Worm (Caenorhabditis elegans): ENCODE results near the gene F02A9.1.

The F02A9.1 gene

ce11 chrIII:9053740-9054252 lies 23.8 kb downstream of the F02A9.1 start, which contains the start of gene R107.5 (continued):
- TF ChIP-seq bed-2 (GFP tag; IDR thresholded peaks at IDR 0.05) (peak; percentile 65; the same call in 1 of the 2 replicates), fkh-3 (tag; optimal IDR thresholded peaks at IDR 0.05) (peak; percentile 36), akir-1 (GFP tag; optimal IDR thresholded peaks at IDR 0.05) (peak; percentile 71), sptf-2 (GFP tag; optimal IDR thresholded peaks at IDR 0.05) (no peak), dpl-1 (GFP tag; optimal IDR thresholded peaks at IDR 0.05) (peak; percentile 42), Y56A3A.18 (GFP tag; IDR thresholded peaks at IDR 0.05) (peak; percentile 86), unc-62 (GFP tag; optimal IDR thresholded peaks at IDR 0.05) (peak; percentile 8), chd-7 (tag; optimal IDR thresholded peaks at IDR 0.05) (peak; percentile 99), ZK185.1 (tag; optimal IDR thresholded peaks at IDR 0.05; ENCODE audit: poor library complexity, severe bottlenecking) (peak; percentile 47), lin-54 (GFP tag; optimal IDR thresholded peaks at IDR 0.05) (peak; percentile 86), F33H1.4 (GFP tag; IDR thresholded peaks at IDR 0.05) (peak; percentile 59; the same call in 1 of the 2 replicates), ets-4 (GFP tag; optimal IDR thresholded peaks at IDR 0.05) (peak; percentile 55), nfyb-1 (GFP tag; IDR thresholded peaks at IDR 0.05) (peak; percentile 97), gei-17 (GFP tag; optimal IDR thresholded peaks at IDR 0.05) (peak; percentile 92), F57A8.1 (GFP tag; optimal IDR thresholded peaks at IDR 0.05) (no peak)

- TF ChIP-seq ama-1 (optimal IDR thresholded peaks at IDR 0.05): peak; percentile 87
- TF ChIP-seq ama-1 (GFP tag; optimal IDR thresholded peaks at IDR 0.05): no peak
- TF ChIP-seq tbp1 (GFP tag; optimal IDR thresholded peaks at IDR 0.05): peak; percentile 11
- TF ChIP-seq lin-26 (GFP tag; IDR thresholded peaks at IDR 0.05): peak; percentile 19; the same call in 1 of the 2 replicates
- no peak for TF ChIP-seq T26A5.8 (tag; optimal IDR thresholded peaks at IDR 0.05)
Measured at ce11 chrIII:9053263-9053662, 24.3 kb downstream of the F02A9.1 start.

- no peak for TF ChIP-seq athp-1 (tag; optimal IDR thresholded peaks at IDR 0.05)
- peak; percentile 21; the same call in 1 of the 2 replicates for TF ChIP-seq Y95B8A.8 (GFP tag; IDR thresholded peaks at IDR 0.05)
- no peak for TF ChIP-seq nfya-1 (tag; optimal IDR thresholded peaks at IDR 0.05; ENCODE audit: borderline replicate concordance, insufficient read depth)
- TF ChIP-seq B0035.1 (tag; optimal IDR thresholded peaks at IDR 0.05): peak; percentile 50
- no peak for TF ChIP-seq D2030.7 (GFP tag; IDR thresholded peaks at IDR 0.05)
- TF ChIP-seq ets-4 (GFP tag; optimal IDR thresholded peaks at IDR 0.05): peak; percentile 71
- no peak for TF ChIP-seq snpc-1.1 (tag; optimal IDR thresholded peaks at IDR 0.05; ENCODE audit: insufficient read depth)
- TF ChIP-seq die-1 (tag; optimal IDR thresholded peaks at IDR 0.05): peak; percentile 31
- peak; percentile 49 for TF ChIP-seq lin-54 (GFP tag; optimal IDR thresholded peaks at IDR 0.05)
- TF ChIP-seq attf-5 (GFP tag; optimal IDR thresholded peaks at IDR 0.05): peak; percentile 68
- TF ChIP-seq T26A5.8 (tag; optimal IDR thresholded peaks at IDR 0.05): no peak
- TF ChIP-seq attf-3 (GFP tag; conservative IDR thresholded peaks at IDR 0.05): no peak
- no peak for TF ChIP-seq hrde-1 (tag; optimal IDR thresholded peaks at IDR 0.05; ENCODE audit: borderline replicate concordance)
- no peak for TF ChIP-seq xnd-1 (tag; optimal IDR thresholded peaks at IDR 0.05)
- TF ChIP-seq mcd-1 (GFP tag; IDR thresholded peaks at IDR 0.05): peak; percentile 68
- peak; percentile 58; the same call in 1 of the 2 replicates for TF ChIP-seq B0336.3 (GFP tag; IDR thresholded peaks at IDR 0.05)
- TF ChIP-seq cebp-2 (GFP tag; IDR thresholded peaks at IDR 0.05): peak; percentile 68; the same call in 1 of the 2 replicates
- no peak for TF ChIP-seq lsy-27 (tag; optimal IDR thresholded peaks at IDR 0.05; ENCODE audit: borderline replicate concordance, insufficient read depth)
- TF ChIP-seq lir-1 (GFP tag; conservative IDR thresholded peaks at IDR 0.05): no peak
- peak; percentile 47 for TF ChIP-seq hsf-1 (GFP tag; IDR thresholded peaks at IDR 0.05)
- TF ChIP-seq K12H6.12 (tag; optimal IDR thresholded peaks at IDR 0.05): peak; percentile 29
- no peak for TF ChIP-seq madf-10 (tag; optimal IDR thresholded peaks at IDR 0.05)
- peak; percentile 71 for TF ChIP-seq K11D2.4 (GFP tag; IDR thresholded peaks at IDR 0.05)
- TF ChIP-seq hmg-1.2 (GFP tag; IDR thresholded peaks at IDR 0.05): peak; percentile 83; the same call in 1 of the 2 replicates
- TF ChIP-seq nhr-27 (tag; optimal IDR thresholded peaks at IDR 0.05): no peak
- TF ChIP-seq B0019.2 (GFP tag; conservative IDR thresholded peaks at IDR 0.05): peak; percentile 59; the same call in 1 of the 2 replicates
- TF ChIP-seq ceh-79 (tag; optimal IDR thresholded peaks at IDR 0.05): peak; percentile 38
Measured at ce11 chrIII:9052371-9052978, 25.1 kb downstream of the F02A9.1 start.
